Fruit fly (Drosophila melanogaster): Measurements from ENCODE around the gene Hmgcr.

Gene Hmgcr

dm6 chr3R:23767417-23767853, 34.3 kb downstream of the Hmgcr start, which contains the start of the genes CG10214 and CG10375 (continued):
- TF ChIP-seq kni (GFP tag; optimal IDR thresholded peaks at IDR 0.05) (peak; percentile 23), br (optimal IDR thresholded peaks at IDR 0.05) (no peak), CG9215 (GFP tag; IDR thresholded peaks at IDR 0.05) (peak; percentile 57; the same call in 1 of the 2 replicates), CG18764 (GFP tag; optimal IDR thresholded peaks at IDR 0.05) (peak; percentile 73), CG4820 (GFP tag; optimal IDR thresholded peaks at IDR 0.05) (peak; percentile 70), CG9932 (GFP tag; IDR thresholded peaks at IDR 0.05) (peak; percentile 69), lola (GFP tag; optimal IDR thresholded peaks at IDR 0.05) (peak in 1 of 3 experiments; percentile 64), CkIIα-i1 (GFP tag; IDR thresholded peaks at IDR 0.05) (no peak), dysf (GFP tag; IDR thresholded peaks at IDR 0.05) (peak; percentile 64), jing (GFP tag; optimal IDR thresholded peaks at IDR 0.05) (no peak), nerfin-2 (GFP tag; IDR thresholded peaks at IDR 0.05; ENCODE audit: partially characterized antibody) (no peak), CG1832 (GFP tag; optimal IDR thresholded peaks at IDR 0.05) (no peak), CG11398 (GFP tag; optimal IDR thresholded peaks at IDR 0.05) (peak; percentile 64), Neu2 (GFP tag; optimal IDR thresholded peaks at IDR 0.05; ENCODE audit: borderline replicate concordance) (peak; percentile 64), CG6272 (GFP tag; IDR thresholded peaks at IDR 0.05) (0 out of 2 replicates have a peak, but pooled peaks have one; percentile 27), sc (optimal IDR thresholded peaks at IDR 0.05) (no peak), sc (GFP tag; optimal IDR thresholded peaks at IDR 0.05) (no peak), HLHmδ (GFP tag; optimal IDR thresholded peaks at IDR 0.05) (no peak), E2f1 (GFP tag; IDR thresholded peaks at IDR 0.05) (peak; percentile 71), tup (GFP tag; optimal IDR thresholded peaks at IDR 0.05) (peak; percentile 46), CG12391 (tag; optimal IDR thresholded peaks at IDR 0.05) (peak; percentile 86), CHES-1-like (GFP tag; optimal IDR thresholded peaks at IDR 0.05) (peak; percentile 90), cad (GFP tag; optimal IDR thresholded peaks at IDR 0.05) (no peak), hth (optimal IDR thresholded peaks at IDR 0.05) (no peak), CG4424 (GFP tag; optimal IDR thresholded peaks at IDR 0.05) (peak; percentile 75), Chrac-16 (GFP tag; optimal IDR thresholded peaks at IDR 0.05) (peak; percentile 70), HmgZ (tag; optimal IDR thresholded peaks at IDR 0.05) (peak; percentile 85), Rfx (GFP tag; IDR thresholded peaks at IDR 0.05) (peak; percentile 75), amos (GFP tag; IDR thresholded peaks at IDR 0.05; ENCODE audit: partially characterized antibody) (peak; percentile 33; the same call in 1 of the 2 replicates), Ptx1 (GFP tag; IDR thresholded peaks at IDR 0.05) (peak; percentile 67), insv (GFP tag; optimal IDR thresholded peaks at IDR 0.05) (peak in 1 of 2 experiments; percentile 45), Dbx (GFP tag; IDR thresholded peaks at IDR 0.05) (peak; percentile 73; the same call in 2 of the 3 replicates), CG8765 (GFP tag; IDR thresholded peaks at IDR 0.05) (0 out of 2 replicates have a peak, but pooled peaks have one; percentile 29), CG7745 (tag; optimal IDR thresholded peaks at IDR 0.05) (no peak), dmrt99B (tag; optimal IDR thresholded peaks at IDR 0.05) (peak; percentile 46), CG17361 (GFP tag; IDR thresholded peaks at IDR 0.05) (peak; percentile 79), CrebB (tag; optimal IDR thresholded peaks at IDR 0.05) (peak; percentile 61), run (tag; optimal IDR thresholded peaks at IDR 0.05) (no peak), lov (optimal IDR thresholded peaks at IDR 0.05) (no peak), lov (GFP tag; IDR thresholded peaks at IDR 0.05) (peak; percentile 74; the same call in 1 of the 3 replicates), stwl (tag; optimal IDR thresholded peaks at IDR 0.05) (peak; percentile 88), Kr (GFP tag; optimal IDR thresholded peaks at IDR 0.05) (no peak), Meics (GFP tag; optimal IDR thresholded peaks at IDR 0.05) (peak; percentile 76), CG13775 (GFP tag; optimal IDR thresholded peaks at IDR 0.05) (peak; percentile 62), Hsf (GFP tag; optimal IDR thresholded peaks at IDR 0.05) (peak; percentile 87), nerfin-1 (tag; optimal IDR thresholded peaks at IDR 0.05) (peak; percentile 64), PHDP (tag; optimal IDR thresholded peaks at IDR 0.05) (peak; percentile 71), CG4617 (GFP tag; optimal IDR thresholded peaks at IDR 0.05; ENCODE audit: borderline replicate concordance) (peak; percentile 95), gsb-n (tag; optimal IDR thresholded peaks at IDR 0.05) (peak; percentile 50), Dip3 (GFP tag; optimal IDR thresholded peaks at IDR 0.05) (peak; percentile 80), ewg (GFP tag; optimal IDR thresholded peaks at IDR 0.05) (peak; percentile 68)
